Fruit fly (Drosophila melanogaster): ENCODE data around the gene CG5111.

The CG5111 gene

dm6 chr3R:25489116-25489515 is 17.0 kb upstream of the CG5111 start (continued):
- TF ChIP-seq Sox100B (GFP tag; optimal IDR thresholded peaks at IDR 0.05), result peak; percentile 79
- no peak for TF ChIP-seq NK7.1 (GFP tag; optimal IDR thresholded peaks at IDR 0.05)
- no peak for TF ChIP-seq Nf-YA (GFP tag; IDR thresholded peaks at IDR 0.05)
- TF ChIP-seq pan (optimal IDR thresholded peaks at IDR 0.05), result no peak
- peak in 1 of 2 experiments; percentile 75 for TF ChIP-seq pan (GFP tag; optimal IDR thresholded peaks at IDR 0.05 in 1 of 2, IDR thresholded peaks at IDR 0.05 in 1 of 2)
- TF ChIP-seq CG8359 (GFP tag; optimal IDR thresholded peaks at IDR 0.05; ENCODE audit: borderline replicate concordance), result no peak
- peak; percentile 26; the same call in 1 of the 2 replicates for TF ChIP-seq wor (GFP tag; IDR thresholded peaks at IDR 0.05)
- no peak for TF ChIP-seq Dek (tag; optimal IDR thresholded peaks at IDR 0.05)
- no peak for TF ChIP-seq chn (GFP tag; optimal IDR thresholded peaks at IDR 0.05)
- TF ChIP-seq CG3407 (GFP tag; optimal IDR thresholded peaks at IDR 0.05), result peak; percentile 46
- peak; percentile 18 for TF ChIP-seq CG9817 (tag; optimal IDR thresholded peaks at IDR 0.05)
- TF ChIP-seq CG6654 (GFP tag; optimal IDR thresholded peaks at IDR 0.05), result peak; percentile 7
- TF ChIP-seq HHEX (GFP tag; optimal IDR thresholded peaks at IDR 0.05), result peak; percentile 46
- TF ChIP-seq cwo (GFP tag; optimal IDR thresholded peaks at IDR 0.05), result peak; percentile 42
- no peak for TF ChIP-seq sima (GFP tag; optimal IDR thresholded peaks at IDR 0.05)
- no peak for TF ChIP-seq Mad (GFP tag; optimal IDR thresholded peaks at IDR 0.05)
- TF ChIP-seq Hey (tag; optimal IDR thresholded peaks at IDR 0.05), result no peak
- TF ChIP-seq phol (tag; optimal IDR thresholded peaks at IDR 0.05), result peak; percentile 69
- no peak for TF ChIP-seq otp (GFP tag; IDR thresholded peaks at IDR 0.05)
- no peak for TF ChIP-seq gt (GFP tag; IDR thresholded peaks at IDR 0.05)
- no peak for TF ChIP-seq gsb (GFP tag; IDR thresholded peaks at IDR 0.05)
- TF ChIP-seq tup (GFP tag; optimal IDR thresholded peaks at IDR 0.05), result peak; percentile 37
- TF ChIP-seq Gsc (GFP tag; IDR thresholded peaks at IDR 0.05), result no peak
- TF ChIP-seq br (optimal IDR thresholded peaks at IDR 0.05), result no peak
- no peak for TF ChIP-seq Oaz (GFP tag; IDR thresholded peaks at IDR 0.05)
- peak; percentile 30; the same call in 1 of the 2 replicates for TF ChIP-seq E2f2 (GFP tag; IDR thresholded peaks at IDR 0.05)
- peak; percentile 61; the same call in 2 of the 3 replicates for TF ChIP-seq row (GFP tag; IDR thresholded peaks at IDR 0.05)
- no peak for TF ChIP-seq en (GFP tag; optimal IDR thresholded peaks at IDR 0.05)
- peak; percentile 5 for TF ChIP-seq CG12155 (GFP tag; optimal IDR thresholded peaks at IDR 0.05)
- peak; percentile 28 for TF ChIP-seq Meics (GFP tag; optimal IDR thresholded peaks at IDR 0.05)
- TF ChIP-seq CG17361 (GFP tag; IDR thresholded peaks at IDR 0.05), result peak; percentile 74
- no peak for TF ChIP-seq fd3F (GFP tag; optimal IDR thresholded peaks at IDR 0.05)
- TF ChIP-seq CTCF (GFP tag; optimal IDR thresholded peaks at IDR 0.05), result no peak
- no peak for TF ChIP-seq CrebB (tag; optimal IDR thresholded peaks at IDR 0.05)
- peak; percentile 49 for TF ChIP-seq CG6254 (GFP tag; optimal IDR thresholded peaks at IDR 0.05)
- TF ChIP-seq CG8944 (GFP tag; optimal IDR thresholded peaks at IDR 0.05), result no peak
- peak; percentile 53 for TF ChIP-seq sisA (GFP tag; IDR thresholded peaks at IDR 0.05)
- TF ChIP-seq Eip74EF (GFP tag; optimal IDR thresholded peaks at IDR 0.05), result peak in 1 of 2 experiments; percentile 51
- no peak for TF ChIP-seq tx (GFP tag; optimal IDR thresholded peaks at IDR 0.05)
- no peak for TF ChIP-seq amos (GFP tag; IDR thresholded peaks at IDR 0.05; ENCODE audit: partially characterized antibody)
- no peak for TF ChIP-seq Optix (GFP tag; IDR thresholded peaks at IDR 0.05)
- TF ChIP-seq bigmax (GFP tag; optimal IDR thresholded peaks at IDR 0.05), result no peak
- no peak for TF ChIP-seq CG17568 (GFP tag; optimal IDR thresholded peaks at IDR 0.05)
- TF ChIP-seq Dip3 (GFP tag; optimal IDR thresholded peaks at IDR 0.05), result no peak
- TF ChIP-seq zfh2 (GFP tag; optimal IDR thresholded peaks at IDR 0.05), result no peak
- TF ChIP-seq CG7987 (GFP tag; optimal IDR thresholded peaks at IDR 0.05), result peak; percentile 53
- TF ChIP-seq Gug (GFP tag; IDR thresholded peaks at IDR 0.05), result peak; percentile 28; the same call in 1 of the 4 replicates
- no peak for TF ChIP-seq NC2β (GFP tag; optimal IDR thresholded peaks at IDR 0.05)
- TF ChIP-seq ci (GFP tag; IDR thresholded peaks at IDR 0.05), result peak; percentile 70; the same call in 1 of the 3 replicates
- no peak for TF ChIP-seq pb (GFP tag; optimal IDR thresholded peaks at IDR 0.05)
- TF ChIP-seq CG14050 (GFP tag; IDR thresholded peaks at IDR 0.05), result peak; percentile 46; the same call in 2 of the 3 replicates
- no peak; the same call in 1 of the 2 replicates for TF ChIP-seq MBD-R2 (GFP tag; IDR thresholded peaks at IDR 0.05)
- TF ChIP-seq CG16779 (GFP tag; IDR thresholded peaks at IDR 0.05), result no peak

Data from whole organism, embryonic.